Worm (Caenorhabditis elegans) whole organism, L3 larva: ENCODE data around the gene Y46G5A.14.

Experiments
- ama-1 ChIP-seq: fragments of 150-350 bp; optimal IDR thresholded peaks from 2 replicates; lab custom pipeline; 2018
- hmg-11 ChIP-seq: sonication (generic microtip); optimal IDR thresholded peaks from 2 replicates; lab custom pipeline; 2016; ENCODE audit warnings: missing genetic modification characterization, missing compliant biosample characterization
- nhr-11 ChIP-seq: fragments of 150-350 bp; optimal IDR thresholded peaks from 2 replicates; lab custom pipeline; 2014; ENCODE audit warnings: missing biosample characterization, missing genetic modification characterization
- nhr-237 ChIP-seq: fragments of 150-350 bp; optimal IDR thresholded peaks from 2 replicates; lab custom pipeline; 2014; ENCODE audit warnings: missing biosample characterization, missing genetic modification characterization
- nhr-25 ChIP-seq: sonication (generic microtip); optimal IDR thresholded peaks from 2 replicates; lab custom pipeline; 2017; ENCODE audit warnings: missing biosample characterization, missing genetic modification characterization
- snpc-4 ChIP-seq: fragments of 150-350 bp; optimal IDR thresholded peaks from 2 replicates; lab custom pipeline; 2014; ENCODE audit warnings: missing biosample characterization, missing genetic modification characterization
- ztf-11 ChIP-seq: fragments of 150-350 bp; optimal IDR thresholded peaks from 2 replicates; lab custom pipeline; 2014; ENCODE audit warnings: missing biosample characterization, missing genetic modification characterization

DNA sequence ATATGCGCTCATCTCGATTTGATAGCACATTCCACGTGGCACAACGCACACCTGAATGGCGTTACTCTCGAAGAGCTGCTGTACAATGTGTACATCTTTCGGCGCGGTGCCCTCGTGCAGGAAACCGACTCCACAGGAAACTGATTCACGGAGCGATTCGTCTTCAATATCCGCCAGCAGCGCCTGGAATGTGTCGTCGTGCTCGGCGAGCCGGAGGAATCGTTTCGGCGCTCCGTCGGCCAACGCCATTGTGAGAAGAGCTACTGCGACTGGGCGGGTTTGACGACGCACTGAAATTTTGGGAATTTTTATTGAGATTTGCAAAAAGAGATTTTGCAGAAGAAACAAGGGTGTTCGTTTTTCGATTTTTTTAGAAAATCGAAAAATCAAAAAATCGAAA lies 44.5 kb upstream of the Y46G5A.14 start:
- TF ChIP-seq nhr-237 (tag; lab: Kevin White, UChicago) (no peak), nhr-25 (tag; lab: Kevin White, UChicago) (no peak), ztf-11 (tag; lab: Kevin White, UChicago) (no peak), snpc-4 (no peak), nhr-11 (tag; lab: Kevin White, UChicago) (no peak), hmg-11 (tag; lab: Kevin White, UChicago) (no peak), ama-1 (lab: Kevin White, UChicago) (no peak)
